Fruit fly (Drosophila melanogaster): ENCODE results near the gene loco.
A peak's percentile ranks its signal among the peaks of the same experiment; 100 is the strongest.

loco gene

DNA sequence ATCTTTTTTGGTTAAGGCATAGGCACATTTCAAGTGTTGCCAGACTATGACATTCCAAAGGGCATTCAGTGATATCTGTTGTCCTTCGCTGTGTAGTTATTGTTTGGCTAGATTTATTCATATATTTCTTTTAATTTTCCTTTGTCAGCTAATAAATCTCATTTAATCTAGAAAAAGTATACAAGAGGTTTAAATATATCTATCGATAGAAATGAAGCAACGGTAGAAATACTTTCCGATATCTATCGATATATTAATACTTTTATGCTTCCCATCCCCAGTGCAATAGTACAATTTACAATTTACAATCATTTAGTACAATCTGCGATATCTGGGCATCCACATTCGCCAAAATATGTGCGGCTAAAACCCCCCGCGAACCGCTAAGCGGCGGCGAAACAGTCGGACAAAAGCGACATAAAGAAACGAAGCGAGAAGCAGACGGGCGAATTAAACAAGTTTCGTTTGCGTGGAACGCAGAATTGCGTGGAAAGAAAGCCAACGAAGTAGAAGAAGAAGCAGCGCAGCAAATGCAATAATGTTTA lies 51.7 kb downstream of the loco start, which contains the start of gene Efa6 (continued):
- TF ChIP-seq nmo (GFP tag; optimal IDR thresholded peaks at IDR 0.05) (peak; percentile 76), CG1529 (GFP tag; optimal IDR thresholded peaks at IDR 0.05) (no peak), cad (GFP tag; optimal IDR thresholded peaks at IDR 0.05) (no peak), CG9932 (GFP tag; IDR thresholded peaks at IDR 0.05) (peak; percentile 73), ap (GFP tag; IDR thresholded peaks at IDR 0.05) (no peak), CG12942 (GFP tag; optimal IDR thresholded peaks at IDR 0.05) (peak; percentile 41), ssp (GFP tag; IDR thresholded peaks at IDR 0.05) (0 out of 2 replicates have a peak, but pooled peaks have one; percentile 9), CG10959 (GFP tag; IDR thresholded peaks at IDR 0.05) (no peak), Adf1 (GFP tag; IDR thresholded peaks at IDR 0.05) (no peak; the same call in 1 of the 2 replicates), NC2α (GFP tag; optimal IDR thresholded peaks at IDR 0.05) (no peak), CG12104 (GFP tag; optimal IDR thresholded peaks at IDR 0.05) (peak; percentile 31), Lim3 (GFP tag; IDR thresholded peaks at IDR 0.05) (no peak), inv (GFP tag; IDR thresholded peaks at IDR 0.05; ENCODE audit: partially characterized antibody) (peak; percentile 93), Dref (GFP tag; IDR thresholded peaks at IDR 0.05) (peak; percentile 75), CG9727 (GFP tag; optimal IDR thresholded peaks at IDR 0.05) (peak; percentile 62), grn (GFP tag; optimal IDR thresholded peaks at IDR 0.05) (peak; percentile 93), kah (GFP tag; optimal IDR thresholded peaks at IDR 0.05) (no peak), tx (GFP tag; optimal IDR thresholded peaks at IDR 0.05) (peak; percentile 21), crp (GFP tag; optimal IDR thresholded peaks at IDR 0.05) (no peak), gem (tag; optimal IDR thresholded peaks at IDR 0.05) (no peak), D (optimal IDR thresholded peaks at IDR 0.05) (no peak), D (GFP tag; optimal IDR thresholded peaks at IDR 0.05) (no peak), CG8388 (GFP tag; optimal IDR thresholded peaks at IDR 0.05) (no peak), Atf3 (GFP tag; optimal IDR thresholded peaks at IDR 0.05) (no peak), CG14050 (GFP tag; IDR thresholded peaks at IDR 0.05) (no peak), jumu (GFP tag; optimal IDR thresholded peaks at IDR 0.05) (peak; percentile 30), zf30C (GFP tag; optimal IDR thresholded peaks at IDR 0.05) (no peak), yki (optimal IDR thresholded peaks at IDR 0.05) (no peak), CG9609 (GFP tag; optimal IDR thresholded peaks at IDR 0.05) (peak; percentile 52), CG10462 (GFP tag; optimal IDR thresholded peaks at IDR 0.05) (no peak), sd (tag; optimal IDR thresholded peaks at IDR 0.05) (peak; percentile 79), CG6813 (GFP tag; optimal IDR thresholded peaks at IDR 0.05) (no peak), CoRest (tag; optimal IDR thresholded peaks at IDR 0.05) (peak; percentile 61), wor (GFP tag; IDR thresholded peaks at IDR 0.05) (no peak), ato (GFP tag; IDR thresholded peaks at IDR 0.05; ENCODE audit: partially characterized antibody) (peak; percentile 66; the same call in 1 of the 2 replicates), zfh2 (GFP tag; optimal IDR thresholded peaks at IDR 0.05) (peak; percentile 33), mld (GFP tag; IDR thresholded peaks at IDR 0.05; ENCODE audit: partially characterized antibody) (peak; percentile 86; the same call in 2 of the 3 replicates), CG17912 (GFP tag; optimal IDR thresholded peaks at IDR 0.05) (no peak), CG2129 (GFP tag; IDR thresholded peaks at IDR 0.05; ENCODE audit: partially characterized antibody) (peak; percentile 94), Meics (GFP tag; optimal IDR thresholded peaks at IDR 0.05) (no peak), CG17568 (GFP tag; optimal IDR thresholded peaks at IDR 0.05) (no peak), Dp (GFP tag; optimal IDR thresholded peaks at IDR 0.05) (peak; percentile 93), hbn (GFP tag; IDR thresholded peaks at IDR 0.05; ENCODE audit: partially characterized antibody) (peak; percentile 94), CG11398 (GFP tag; optimal IDR thresholded peaks at IDR 0.05) (no peak), pan (optimal IDR thresholded peaks at IDR 0.05) (no peak), pan (GFP tag; optimal IDR thresholded peaks at IDR 0.05 in 1 of 2, IDR thresholded peaks at IDR 0.05 in 1 of 2) (no peak), cas (GFP tag; IDR thresholded peaks at IDR 0.05) (peak; percentile 29; the same call in 1 of the 2 replicates), Sry-β (GFP tag; optimal IDR thresholded peaks at IDR 0.05) (no peak), CHES-1-like (GFP tag; optimal IDR thresholded peaks at IDR 0.05) (no peak), Camta (GFP tag; optimal IDR thresholded peaks at IDR 0.05) (peak; percentile 58), toy (GFP tag; IDR thresholded peaks at IDR 0.05) (no peak)
